5 fruit fly cellular contexts compared by ENCODE assay signal in genomic region chrX:19159942-19160341, dm6.
A peak's percentile ranks its signal among the peaks of the same experiment; 100 is the strongest.
TF ChIP-seq lines count a peak whose summit lies in the region.

No protein-coding gene starts in this region.

- no peak for TF ChIP-seq CTCF in whole organism, embryonic (GFP tag; optimal IDR thresholded peaks at IDR 0.05; lab: Kevin White, UChicago)

TF ChIP-seq in whole organism, adult, 20 proteins besides CTCF, POLR2A, EP300 and RAD21:
- TF ChIP-seq CG7101 (tag; optimal IDR thresholded peaks at IDR 0.05; lab: Kevin White, UChicago) = peak; percentile 2
- TF ChIP-seq CG14711 (tag; optimal IDR thresholded peaks at IDR 0.05; lab: Kevin White, UChicago) = peak; percentile 64
- TF ChIP-seq CG12768 (GFP tag; optimal IDR thresholded peaks at IDR 0.05; lab: Kevin White, UChicago) = no peak

TF ChIP-seq in whole organism, embryonic, 481 proteins besides CTCF, POLR2A, EP300 and RAD21 (continues in another document):
- TF ChIP-seq disco-r (GFP tag; optimal IDR thresholded peaks at IDR 0.05; lab: Kevin White, UChicago) (no peak), CG13296 (GFP tag; optimal IDR thresholded peaks at IDR 0.05; lab: Kevin White, UChicago) (no peak), sd (tag; optimal IDR thresholded peaks at IDR 0.05; lab: Kevin White, UChicago) (no peak), CG15601 (tag; optimal IDR thresholded peaks at IDR 0.05; lab: Kevin White, UChicago) (peak; percentile 21), sens-2 (GFP tag; IDR thresholded peaks at IDR 0.05; lab: Robert Waterston, UW) (no peak), CG3995 (GFP tag; optimal IDR thresholded peaks at IDR 0.05; lab: Kevin White, UChicago) (no peak), ewg (GFP tag; optimal IDR thresholded peaks at IDR 0.05; lab: Kevin White, UChicago) (peak; percentile 18), Opbp (GFP tag; IDR thresholded peaks at IDR 0.05; lab: Robert Waterston, UW; ENCODE audit: partially characterized antibody) (no peak), CG4707 (GFP tag; optimal IDR thresholded peaks at IDR 0.05; lab: Kevin White, UChicago) (no peak), pzg (GFP tag; optimal IDR thresholded peaks at IDR 0.05; lab: Kevin White, UChicago) (no peak), Ssrp (tag; optimal IDR thresholded peaks at IDR 0.05; lab: Kevin White, UChicago) (peak; percentile 45), slou (GFP tag; optimal IDR thresholded peaks at IDR 0.05; lab: Kevin White, UChicago) (no peak), lilli (GFP tag; optimal IDR thresholded peaks at IDR 0.05; lab: Kevin White, UChicago) (no peak), Hr51 (GFP tag; optimal IDR thresholded peaks at IDR 0.05; lab: Kevin White, UChicago) (peak in 1 of 2 experiments; percentile 26), Xrp1 (GFP tag; IDR thresholded peaks at IDR 0.05; lab: Robert Waterston, UW) (peak; percentile 50; the same call in 1 of the 2 replicates), CG17612 (GFP tag; IDR thresholded peaks at IDR 0.05; lab: Robert Waterston, UW) (no peak), prd (optimal IDR thresholded peaks at IDR 0.05; lab: Kevin White, UChicago) (no peak), prd (GFP tag; IDR thresholded peaks at IDR 0.05; lab: Robert Waterston, UW) (no peak), bbx (GFP tag; IDR thresholded peaks at IDR 0.05; lab: Robert Waterston, UW; ENCODE audit: partially characterized antibody) (no peak), CG9727 (GFP tag; optimal IDR thresholded peaks at IDR 0.05; lab: Kevin White, UChicago) (peak; percentile 6), CG7928 (GFP tag; optimal IDR thresholded peaks at IDR 0.05; lab: Kevin White, UChicago) (no peak), CG9932 (GFP tag; IDR thresholded peaks at IDR 0.05; lab: Robert Waterston, UW) (no peak)

TF ChIP-seq in whole organism, prepupa, 60 proteins besides CTCF, POLR2A, EP300 and RAD21 (continues in another document):
- peak; percentile 30 for TF ChIP-seq Ets21C (GFP tag; optimal IDR thresholded peaks at IDR 0.05; lab: Kevin White, UChicago)
- TF ChIP-seq CG15336 (GFP tag; IDR thresholded peaks at IDR 0.05; lab: Robert Waterston, UW) = peak; percentile 59
- peak; percentile 50 for TF ChIP-seq Sox15 (GFP tag; optimal IDR thresholded peaks at IDR 0.05; lab: Kevin White, UChicago)
- peak; percentile 58 for TF ChIP-seq CG1621 (tag; optimal IDR thresholded peaks at IDR 0.05; lab: Kevin White, UChicago)
- peak; percentile 69 for TF ChIP-seq CG8119 (GFP tag; IDR thresholded peaks at IDR 0.05; lab: Robert Waterston, UW)
- TF ChIP-seq lz (GFP tag; optimal IDR thresholded peaks at IDR 0.05; lab: Kevin White, UChicago) = peak; percentile 62
- peak; percentile 56 for TF ChIP-seq Eip75B (GFP tag; optimal IDR thresholded peaks at IDR 0.05; lab: Kevin White, UChicago)
- TF ChIP-seq pdm3 (GFP tag; optimal IDR thresholded peaks at IDR 0.05; lab: Kevin White, UChicago) = peak; percentile 72
- TF ChIP-seq dac (GFP tag; optimal IDR thresholded peaks at IDR 0.05; lab: Kevin White, UChicago) = no peak
- peak; percentile 76 for TF ChIP-seq Blimp-1 (GFP tag; optimal IDR thresholded peaks at IDR 0.05; lab: Kevin White, UChicago)
- peak; percentile 67 for TF ChIP-seq Sox14 (GFP tag; optimal IDR thresholded peaks at IDR 0.05; lab: Kevin White, UChicago)
- peak; percentile 29 for TF ChIP-seq net (GFP tag; optimal IDR thresholded peaks at IDR 0.05; lab: Kevin White, UChicago)
- TF ChIP-seq cyc (GFP tag; optimal IDR thresholded peaks at IDR 0.05; lab: Kevin White, UChicago) = peak; percentile 48
- peak; percentile 69 for TF ChIP-seq achi (GFP tag; optimal IDR thresholded peaks at IDR 0.05; lab: Kevin White, UChicago)
- peak; percentile 51 for TF ChIP-seq svp (GFP tag; lab: Kevin White, UChicago)
- peak; percentile 50 for TF ChIP-seq Lpt (GFP tag; optimal IDR thresholded peaks at IDR 0.05; lab: Kevin White, UChicago)
- TF ChIP-seq Eip78C (GFP tag; lab: Kevin White, UChicago) = peak; percentile 77
- no peak for TF ChIP-seq CG8319 (GFP tag; optimal IDR thresholded peaks at IDR 0.05; lab: Kevin White, UChicago)
- TF ChIP-seq Smox (GFP tag; optimal IDR thresholded peaks at IDR 0.05; lab: Kevin White, UChicago) = peak; percentile 76
- TF ChIP-seq CG6808 (GFP tag; optimal IDR thresholded peaks at IDR 0.05; lab: Kevin White, UChicago) = peak; percentile 41
- TF ChIP-seq CG32006 (GFP tag; optimal IDR thresholded peaks at IDR 0.05; lab: Kevin White, UChicago) = peak; percentile 70
- peak; percentile 60 for TF ChIP-seq topi (GFP tag; optimal IDR thresholded peaks at IDR 0.05; lab: Kevin White, UChicago)
- peak; percentile 41 for TF ChIP-seq CG11762 (GFP tag; optimal IDR thresholded peaks at IDR 0.05; lab: Kevin White, UChicago; ENCODE audit: insufficient read depth)

TF ChIP-seq in whole organism, pupa, 21 proteins besides CTCF, POLR2A, EP300 and RAD21:
- TF ChIP-seq rn (GFP tag; IDR thresholded peaks at IDR 0.05; lab: Robert Waterston, UW) (no peak), CG17806 (tag; optimal IDR thresholded peaks at IDR 0.05; lab: Kevin White, UChicago) (peak; percentile 66), gl (tag; optimal IDR thresholded peaks at IDR 0.05; lab: Kevin White, UChicago) (no peak), CG8159 (tag; optimal IDR thresholded peaks at IDR 0.05; lab: Kevin White, UChicago) (peak; percentile 80), CG15710 (tag; optimal IDR thresholded peaks at IDR 0.05; lab: Kevin White, UChicago) (peak; percentile 84), Snoo (tag; optimal IDR thresholded peaks at IDR 0.05; lab: Kevin White, UChicago) (peak; percentile 80), CG10348 (GFP tag; IDR thresholded peaks at IDR 0.05; lab: Robert Waterston, UW) (no peak), CG12605 (GFP tag; IDR thresholded peaks at IDR 0.05; lab: Robert Waterston, UW) (no peak), EcR (GFP tag; optimal IDR thresholded peaks at IDR 0.05; lab: Kevin White, UChicago) (no peak), CG4496 (GFP tag; IDR thresholded peaks at IDR 0.05; lab: Robert Waterston, UW) (no peak; the same call in 2 of the 3 replicates), CG34367 (tag; optimal IDR thresholded peaks at IDR 0.05; lab: Kevin White, UChicago) (peak; percentile 85), Pif1B (GFP tag; optimal IDR thresholded peaks at IDR 0.05; lab: Kevin White, UChicago) (peak; percentile 53), CG9948 (tag; optimal IDR thresholded peaks at IDR 0.05; lab: Kevin White, UChicago) (peak; percentile 84), fd96Ca (GFP tag; IDR thresholded peaks at IDR 0.05; lab: Robert Waterston, UW) (no peak), D1 (tag; optimal IDR thresholded peaks at IDR 0.05; lab: Kevin White, UChicago) (peak; percentile 31), CG13204 (GFP tag; optimal IDR thresholded peaks at IDR 0.05; lab: Kevin White, UChicago) (no peak), Ets98B (GFP tag; IDR thresholded peaks at IDR 0.05; lab: Robert Waterston, UW) (peak; percentile 21), CG32121 (GFP tag; IDR thresholded peaks at IDR 0.05; lab: Robert Waterston, UW) (no peak; the same call in 1 of the 2 replicates), Pif1A (GFP tag; optimal IDR thresholded peaks at IDR 0.05; lab: Kevin White, UChicago) (no peak), CG8301 (tag; optimal IDR thresholded peaks at IDR 0.05; lab: Kevin White, UChicago) (peak; percentile 42), CG14655 (GFP tag; optimal IDR thresholded peaks at IDR 0.05; lab: Kevin White, UChicago) (peak; percentile 69)

TF ChIP-seq in whole organism, wandering third instar larva, 38 proteins besides CTCF, POLR2A, EP300 and RAD21 (continues in another document):
- TF ChIP-seq rgr (GFP tag; optimal IDR thresholded peaks at IDR 0.05; lab: Kevin White, UChicago) = peak; percentile 67
- peak; percentile 3 for TF ChIP-seq br (GFP tag; optimal IDR thresholded peaks at IDR 0.05; lab: Kevin White, UChicago)
- no peak for TF ChIP-seq woc (GFP tag; optimal IDR thresholded peaks at IDR 0.05; lab: Kevin White, UChicago)
- no peak for TF ChIP-seq Vsx2 (GFP tag; optimal IDR thresholded peaks at IDR 0.05; lab: Kevin White, UChicago; ENCODE audit: partially characterized antibody)
- TF ChIP-seq Sp1 (GFP tag; optimal IDR thresholded peaks at IDR 0.05; lab: Kevin White, UChicago) = peak; percentile 83
- TF ChIP-seq Abd-B (GFP tag; optimal IDR thresholded peaks at IDR 0.05; lab: Kevin White, UChicago) = no peak
- TF ChIP-seq CG9705 (GFP tag; optimal IDR thresholded peaks at IDR 0.05; lab: Kevin White, UChicago) = peak; percentile 23
- TF ChIP-seq GATAd (GFP tag; optimal IDR thresholded peaks at IDR 0.05; lab: Kevin White, UChicago) = no peak
- TF ChIP-seq Hr83 (GFP tag; optimal IDR thresholded peaks at IDR 0.05; lab: Kevin White, UChicago; ENCODE audit: poor library complexity, severe bottlenecking) = no peak
- TF ChIP-seq OdsH (GFP tag; optimal IDR thresholded peaks at IDR 0.05; lab: Kevin White, UChicago) = peak; percentile 54
- no peak for TF ChIP-seq sv (GFP tag; optimal IDR thresholded peaks at IDR 0.05; lab: Kevin White, UChicago)
- TF ChIP-seq HLH106 (tag; optimal IDR thresholded peaks at IDR 0.05; lab: Kevin White, UChicago) = peak; percentile 64
- no peak for TF ChIP-seq Rel (GFP tag; optimal IDR thresholded peaks at IDR 0.05; lab: Kevin White, UChicago)
- no peak for TF ChIP-seq Rel (tag; optimal IDR thresholded peaks at IDR 0.05; lab: Kevin White, UChicago)
- TF ChIP-seq Dif (GFP tag; optimal IDR thresholded peaks at IDR 0.05; lab: Kevin White, UChicago; ENCODE audit: partially characterized antibody) = no peak
- TF ChIP-seq Hnf4 (GFP tag; optimal IDR thresholded peaks at IDR 0.05; lab: Kevin White, UChicago) = peak; percentile 3
- no peak for TF ChIP-seq dl (GFP tag; optimal IDR thresholded peaks at IDR 0.05; lab: Kevin White, UChicago; ENCODE audit: insufficient read depth in 1 of 2, partially characterized antibody in 2 of 2)
- TF ChIP-seq sage (GFP tag; optimal IDR thresholded peaks at IDR 0.05; lab: Kevin White, UChicago) = no peak
- no peak for TF ChIP-seq Dfd (GFP tag; optimal IDR thresholded peaks at IDR 0.05; lab: Kevin White, UChicago)
- no peak for TF ChIP-seq tai (GFP tag; optimal IDR thresholded peaks at IDR 0.05; lab: Kevin White, UChicago)
- no peak for TF ChIP-seq usp (GFP tag; optimal IDR thresholded peaks at IDR 0.05; lab: Kevin White, UChicago)
- peak in 1 of 2 experiments; percentile 64 for TF ChIP-seq foxo (GFP tag; optimal IDR thresholded peaks at IDR 0.05; lab: Kevin White, UChicago)
- TF ChIP-seq CrebA (GFP tag; optimal IDR thresholded peaks at IDR 0.05; lab: Kevin White, UChicago; ENCODE audit: borderline replicate concordance) = no peak
- no peak for TF ChIP-seq Hr78 (GFP tag; optimal IDR thresholded peaks at IDR 0.05; lab: Kevin White, UChicago)
- no peak for TF ChIP-seq dsf (GFP tag; optimal IDR thresholded peaks at IDR 0.05; lab: Kevin White, UChicago; ENCODE audit: borderline replicate concordance)
- no peak for TF ChIP-seq Jra (GFP tag; optimal IDR thresholded peaks at IDR 0.05; lab: Kevin White, UChicago)
- TF ChIP-seq jim (GFP tag; optimal IDR thresholded peaks at IDR 0.05; lab: Kevin White, UChicago) = no peak
- no peak for TF ChIP-seq N (GFP tag; optimal IDR thresholded peaks at IDR 0.05; lab: Kevin White, UChicago)
- no peak for TF ChIP-seq Myc (optimal IDR thresholded peaks at IDR 0.05; lab: Kevin White, UChicago)
- no peak for TF ChIP-seq pan (optimal IDR thresholded peaks at IDR 0.05; lab: Kevin White, UChicago)
- TF ChIP-seq Mio (GFP tag; optimal IDR thresholded peaks at IDR 0.05; lab: Kevin White, UChicago) = no peak
